Worm (Caenorhabditis elegans) whole organism, early embryonic: ENCODE results near the gene Y54F10AR.2.
"Not testable (repeated sequence)": the region's sequence is repeated elsewhere in the genome, so short reads cannot be mapped to it uniquely, and the experiment has no call there.

Experiments used
- B0310.2 ChIP-seq: sonication (generic microtip); optimal IDR thresholded peaks from 2 replicates; lab custom pipeline; 2016; ENCODE audit warnings: mild to moderate bottlenecking, missing genetic modification characterization, missing compliant biosample characterization
- F13C5.2 ChIP-seq: sonication (generic microtip); optimal IDR thresholded peaks from 2 replicates; lab custom pipeline; 2017; ENCODE audit warnings: mild to moderate bottlenecking, missing genetic modification characterization, inconsistent platforms, missing compliant biosample characterization
- aly-1 ChIP-seq: sonication (generic microtip); optimal IDR thresholded peaks from 2 replicates; lab custom pipeline; 2016; ENCODE audit warnings: missing genetic modification characterization, missing compliant biosample characterization
- ama-1 ChIP-seq: fragments of 150-350 bp; optimal IDR thresholded peaks from 2 replicates; lab custom pipeline; 2014
- ceh-13 ChIP-seq: fragments of 200-800 bp; sonication (Bioruptor generic); optimal IDR thresholded peaks from 2 replicates; lab custom pipeline; 2018; ENCODE audit warnings: mild to moderate bottlenecking, missing genetic modification characterization, missing compliant biosample characterization
- ceh-36 ChIP-seq: sonication (generic microtip); optimal IDR thresholded peaks from 2 replicates; lab custom pipeline; 2016; ENCODE audit warnings: missing genetic modification characterization, inconsistent platforms, missing compliant biosample characterization
- ets-7 ChIP-seq: sonication (generic microtip); optimal IDR thresholded peaks from 2 replicates; lab custom pipeline; 2016; ENCODE audit warnings: missing genotype, missing genetic modification characterization, missing compliant biosample characterization
- flt-1 ChIP-seq: fragments of 200-800 bp; sonication (Bioruptor generic); IDR thresholded peaks from 2 replicates; pipeline ENCODE4 v1.3.6; 2022; ENCODE audit warnings: missing genetic modification characterization, missing compliant biosample characterization
- hmbx-1 ChIP-seq: sonication (generic microtip); optimal IDR thresholded peaks from 2 replicates; lab custom pipeline; 2016; ENCODE audit warnings: mild to moderate bottlenecking, missing genetic modification characterization, missing compliant biosample characterization
- hmg-4 ChIP-seq: fragments of 200-800 bp; sonication (Bioruptor generic); optimal IDR thresholded peaks from 2 replicates; lab custom pipeline; 2018; ENCODE audit warnings: mild to moderate bottlenecking, missing genetic modification characterization, missing compliant biosample characterization
- hnd-1 ChIP-seq: sonication (generic microtip); optimal IDR thresholded peaks from 2 replicates; lab custom pipeline; 2016; ENCODE audit warnings: missing genetic modification characterization, missing compliant biosample characterization
- pes-1 ChIP-seq: fragments of 200-800 bp; sonication (Bioruptor generic); IDR thresholded peaks from 2 replicates; pipeline ENCODE4 v1.3.6; 2022; ENCODE audit warnings: missing genetic modification reagents, missing genetic modification characterization, missing compliant biosample characterization
- scrt-1 ChIP-seq: fragments of 200-800 bp; sonication (Bioruptor generic); IDR thresholded peaks from 2 replicates; pipeline ENCODE4 v1.3.6; 2022; ENCODE audit warnings: missing genetic modification characterization, missing compliant biosample characterization
- sea-1 ChIP-seq: fragments of 200-800 bp; sonication (Bioruptor generic); conservative IDR thresholded peaks from 2 replicates; pipeline ENCODE4 v1.3.6; 2022; ENCODE audit warnings: missing genetic modification characterization, missing compliant biosample characterization
- tbx-11 ChIP-seq: fragments of 200-800 bp; sonication (Bioruptor generic); IDR thresholded peaks from 2 replicates; pipeline ENCODE4 v1.3.6; 2022; ENCODE audit warnings: missing genetic modification characterization, missing compliant biosample characterization
- tbx-37 ChIP-seq: fragments of 200-800 bp; sonication (Bioruptor generic); conservative IDR thresholded peaks from 2 replicates; pipeline ENCODE4 v1.3.6; 2022; ENCODE audit warnings: missing genetic modification reagents, missing genetic modification characterization, missing compliant biosample characterization
- tra-4 ChIP-seq: sonication (generic microtip); optimal IDR thresholded peaks from 2 replicates; lab custom pipeline; 2017; ENCODE audit warnings: missing genetic modification characterization, missing compliant biosample characterization

Gene Y54F10AR.2

ce11 chrIII:2571447-2571846 lies at the start of gene Y54F10AR.2:
Gene Y54F10AR.2 (minus strand): TSS chrIII:2571547.
- no peak for TF ChIP-seq ama-1 (lab: Kevin White, UChicago)

- TF ChIP-seq F13C5.2 (no peak), scrt-1 (GFP tag; lab: Robert Waterston, UW) (no peak), B0310.2 (no peak)
Measured at ce11 chrIII:2619559-2619958, 48.2 kb upstream of the Y54F10AR.2 start, which contains the start of gene ppfr-4. Gene ppfr-4 (plus strand): TSS chrIII:2619936.

- no peak for TF ChIP-seq hnd-1 (tag; lab: Kevin White, UChicago)
- TF ChIP-seq ceh-36 (tag; lab: Kevin White, UChicago), result no peak
- TF ChIP-seq ceh-13 (GFP tag; lab: Kevin White, UChicago), result no peak
- no peak for TF ChIP-seq hmg-4 (GFP tag; lab: Kevin White, UChicago)
- TF ChIP-seq hmbx-1 (tag; lab: Kevin White, UChicago), result no peak
- TF ChIP-seq sea-1, result no peak
- TF ChIP-seq ets-7 (tag; lab: Kevin White, UChicago), result no peak
- TF ChIP-seq pes-1 (GFP tag; lab: Robert Waterston, UW), result no peak
- no peak for TF ChIP-seq flt-1
- TF ChIP-seq scrt-1 (GFP tag; lab: Robert Waterston, UW), result no peak
- TF ChIP-seq aly-1 (tag; lab: Kevin White, UChicago), result no peak
- TF ChIP-seq B0310.2, result no peak
- no peak for TF ChIP-seq F13C5.2
- no peak for TF ChIP-seq tbx-37 (GFP tag; lab: Robert Waterston, UW)
- no peak for TF ChIP-seq tra-4 (tag; lab: Kevin White, UChicago)
- TF ChIP-seq ama-1 (lab: Kevin White, UChicago), result no peak
- TF ChIP-seq tbx-11 (GFP tag; lab: Robert Waterston, UW), result no peak
Measured at ce11 chrIII:2618663-2619062, 47.3 kb upstream of the Y54F10AR.2 start, which contains the start of gene Y71H2B.4. Gene Y71H2B.4 (plus strand): TSS chrIII:2618963.

- TF ChIP-seq sea-1 (no peak), hmg-4 (GFP tag; lab: Kevin White, UChicago) (no peak), tra-4 (tag; lab: Kevin White, UChicago) (no peak), hnd-1 (tag; lab: Kevin White, UChicago) (no peak), ets-7 (tag; lab: Kevin White, UChicago) (no peak), hmbx-1 (tag; lab: Kevin White, UChicago) (no peak)
Measured at ce11 chrIII:2616212-2616611, 44.9 kb upstream of the Y54F10AR.2 start.

ce11 chrIII:2607717-2608116 lies 36.4 kb upstream of the Y54F10AR.2 start, which contains the start of gene Y71H2B.5:
Gene Y71H2B.5 (plus strand): TSS chrIII:2608017.
- TF ChIP-seq ets-7 (tag; lab: Kevin White, UChicago); pes-1 (GFP tag; lab: Robert Waterston, UW); ceh-36 (tag; lab: Kevin White, UChicago): not testable (repeated sequence)

ce11 chrIII:2603671-2604070 lies 32.3 kb upstream of the Y54F10AR.2 start, which contains the start of gene Y71H2B.11:
Gene Y71H2B.11 (plus strand): TSS chrIII:2603971.
- TF ChIP-seq hmg-4 (GFP tag; lab: Kevin White, UChicago), result no peak
- TF ChIP-seq ceh-13 (GFP tag; lab: Kevin White, UChicago), result no peak
- TF ChIP-seq hnd-1 (tag; lab: Kevin White, UChicago), result no peak
- no peak for TF ChIP-seq ama-1 (lab: Kevin White, UChicago)
- TF ChIP-seq hmbx-1 (tag; lab: Kevin White, UChicago), result no peak
- TF ChIP-seq ceh-36 (tag; lab: Kevin White, UChicago), result no peak
- no peak for TF ChIP-seq tbx-37 (GFP tag; lab: Robert Waterston, UW)
- TF ChIP-seq sea-1, result no peak
- TF ChIP-seq scrt-1 (GFP tag; lab: Robert Waterston, UW), result no peak
- TF ChIP-seq flt-1, result no peak
- TF ChIP-seq aly-1 (tag; lab: Kevin White, UChicago), result no peak
- no peak for TF ChIP-seq tbx-11 (GFP tag; lab: Robert Waterston, UW)
- no peak for TF ChIP-seq F13C5.2
- no peak for TF ChIP-seq pes-1 (GFP tag; lab: Robert Waterston, UW)
- no peak for TF ChIP-seq ets-7 (tag; lab: Kevin White, UChicago)
- TF ChIP-seq B0310.2, result no peak
- no peak for TF ChIP-seq tra-4 (tag; lab: Kevin White, UChicago)

- TF ChIP-seq pes-1 (GFP tag; lab: Robert Waterston, UW) (no peak), tbx-37 (GFP tag; lab: Robert Waterston, UW) (no peak), scrt-1 (GFP tag; lab: Robert Waterston, UW) (no peak), F13C5.2 (no peak), ama-1 (lab: Kevin White, UChicago) (no peak), ets-7 (tag; lab: Kevin White, UChicago) (no peak), ceh-36 (tag; lab: Kevin White, UChicago) (no peak), ceh-13 (GFP tag; lab: Kevin White, UChicago) (no peak), aly-1 (tag; lab: Kevin White, UChicago) (no peak), hnd-1 (tag; lab: Kevin White, UChicago) (no peak)
Measured at ce11 chrIII:2598491-2599065, 27.2 kb upstream of the Y54F10AR.2 start.

- TF ChIP-seq ets-7 (tag; lab: Kevin White, UChicago) (no peak), ceh-13 (GFP tag; lab: Kevin White, UChicago) (no peak)
Measured at ce11 chrIII:2597753-2598152, 26.4 kb upstream of the Y54F10AR.2 start, which contains the start of gene mdt-19. Gene mdt-19 (plus strand): TSS chrIII:2598053.
